Worm (Caenorhabditis elegans) whole organism, L4/young adult: Measurements from ENCODE around the gene C04G2.5.

Source experiments
- W03F9.2 ChIP-seq: fragments of 150-350 bp; optimal IDR thresholded peaks from 2 replicates; lab custom pipeline; 2014; ENCODE audit warnings: missing biosample characterization, missing genetic modification characterization
- dao-5 ChIP-seq: sonication (generic microtip); optimal IDR thresholded peaks from 2 replicates; lab custom pipeline; 2016; ENCODE audit warnings: missing genotype, missing genetic modification characterization, moderate library complexity, missing compliant biosample characterization
- him-1 ChIP-seq: sonication (generic microtip); optimal IDR thresholded peaks from 2 replicates; lab custom pipeline; 2016; ENCODE audit warnings: missing genotype, missing genetic modification reagents, missing genetic modification characterization, missing compliant biosample characterization

Gene C04G2.5

ce11 chrIV:10046005-10046404, 49.1 kb downstream of the C04G2.5 start:
- TF ChIP-seq him-1 (tag; lab: Kevin White, UChicago) (no peak), W03F9.2 (tag; lab: Kevin White, UChicago) (no peak), dao-5 (tag; lab: Kevin White, UChicago) (no peak)
